Fruit fly (Drosophila melanogaster) whole organism, prepupa: Measurements from ENCODE around the gene Rlb1.

Experiments
- Blimp-1 ChIP-seq: fragments of 200-800 bp; sonication (Bioruptor generic); optimal IDR thresholded peaks from 3 replicates; lab custom pipeline; 2017; ENCODE audit warnings: missing biosample characterization, missing genetic modification characterization, mild to moderate bottlenecking, moderate library complexity, missing genetic modification reagents
- CG11902 ChIP-seq: fragments of 200-800 bp; sonication (Bioruptor generic); optimal IDR thresholded peaks from 3 replicates; lab custom pipeline; 2016; ENCODE audit warnings: missing biosample characterization, missing genetic modification characterization
- CG15336 ChIP-seq: fragments of 200-800 bp; sonication (Bioruptor generic); IDR thresholded peaks from 2 replicates; pipeline ENCODE4 v1.3.6; 2022; ENCODE audit warnings: missing biosample characterization, missing genetic modification characterization
- CG3032 ChIP-seq: fragments of 200-800 bp; optimal IDR thresholded peaks from 2 replicates; lab custom pipeline; 2019; ENCODE audit warnings: missing biosample characterization, mild to moderate bottlenecking, missing genetic modification characterization, moderate library complexity
- CG31627 ChIP-seq: fragments of 200-800 bp; sonication (Bioruptor generic); optimal IDR thresholded peaks from 3 replicates; lab custom pipeline; 2016; ENCODE audit warnings: missing biosample characterization, missing genetic modification characterization
- CG6163 ChIP-seq: fragments of 200-800 bp; sonication (Bioruptor generic); IDR thresholded peaks from 3 replicates; pipeline ENCODE4 v1.3.6; 2022; ENCODE audit warnings: missing biosample characterization, missing genetic modification characterization
- CG7368 ChIP-seq: fragments of 200-800 bp; sonication (Bioruptor generic); optimal IDR thresholded peaks from 3 replicates; lab custom pipeline; 2016; ENCODE audit warnings: missing biosample characterization, missing genetic modification characterization
- CG9139 ChIP-seq: fragments of 200-800 bp; sonication (Bioruptor generic); optimal IDR thresholded peaks from 3 replicates; lab custom pipeline; 2017; ENCODE audit warnings: missing biosample characterization, mild to moderate bottlenecking, missing genetic modification characterization
- Eip93F ChIP-seq: fragments of 200-800 bp; sonication (Bioruptor generic); optimal IDR thresholded peaks from 2 replicates; lab custom pipeline; 2016; ENCODE audit warnings: missing biosample characterization, mild to moderate bottlenecking, missing genetic modification characterization
- Hr38 ChIP-seq: sonication (Bioruptor generic); optimal IDR thresholded peaks from 2 replicates; lab custom pipeline; 2016; ENCODE audit warnings: missing biosample characterization, missing genetic modification characterization
- Sox15 ChIP-seq: fragments of 200-800 bp; sonication (Bioruptor generic); optimal IDR thresholded peaks from 3 replicates; lab custom pipeline; 2016; ENCODE audit warnings: missing biosample characterization, missing genetic modification characterization
- cyc ChIP-seq: fragments of 200-800 bp; sonication (Bioruptor generic); optimal IDR thresholded peaks from 3 replicates; lab custom pipeline; 2016; ENCODE audit warnings: missing biosample characterization, missing genetic modification characterization
- dac ChIP-seq: fragments of 200-800 bp; sonication (Bioruptor generic); optimal IDR thresholded peaks from 2 replicates; lab custom pipeline; 2017; ENCODE audit warnings: missing biosample characterization, mild to moderate bottlenecking, missing genetic modification characterization
- esn ChIP-seq: fragments of 200-800 bp; sonication (Bioruptor generic); optimal IDR thresholded peaks from 2 replicates; lab custom pipeline; 2016; ENCODE audit warnings: missing biosample characterization, mild to moderate bottlenecking, missing genetic modification characterization, moderate library complexity
- lz ChIP-seq: fragments of 200-800 bp; sonication (Bioruptor generic); optimal IDR thresholded peaks from 3 replicates; lab custom pipeline; 2016; ENCODE audit warnings: missing biosample characterization, missing genetic modification characterization
- net ChIP-seq: fragments of 200-800 bp; sonication (Bioruptor generic); optimal IDR thresholded peaks from 3 replicates; lab custom pipeline; 2016; ENCODE audit warnings: missing biosample characterization, missing genetic modification characterization
- salr ChIP-seq, 2 experiments: fragments of 200-800 bp; sonication (Bioruptor generic); optimal IDR thresholded peaks; 3 replicates each; lab custom pipeline; 2016 to 2018; ENCODE audit warnings: missing biosample characterization in 2 of 2, missing genetic modification characterization in 2 of 2, mild to moderate bottlenecking in 1 of 2
- ss ChIP-seq, 2 experiments: fragments of 200-800 bp; sonication (Bioruptor generic); optimal IDR thresholded peaks; 2 replicates in 1 of 2; 3 replicates in 1 of 2; lab custom pipeline; 2017 to 2018; ENCODE audit warnings: mild to moderate bottlenecking in 2 of 2, missing biosample characterization in 2 of 2, missing genetic modification characterization in 2 of 2, moderate library complexity in 1 of 2
- vri ChIP-seq: fragments of 200-800 bp; sonication (Bioruptor generic); optimal IDR thresholded peaks from 3 replicates; lab custom pipeline; 2016; ENCODE audit warnings: missing biosample characterization, mild to moderate bottlenecking, missing genetic modification characterization

Rlb1 gene

DNA sequence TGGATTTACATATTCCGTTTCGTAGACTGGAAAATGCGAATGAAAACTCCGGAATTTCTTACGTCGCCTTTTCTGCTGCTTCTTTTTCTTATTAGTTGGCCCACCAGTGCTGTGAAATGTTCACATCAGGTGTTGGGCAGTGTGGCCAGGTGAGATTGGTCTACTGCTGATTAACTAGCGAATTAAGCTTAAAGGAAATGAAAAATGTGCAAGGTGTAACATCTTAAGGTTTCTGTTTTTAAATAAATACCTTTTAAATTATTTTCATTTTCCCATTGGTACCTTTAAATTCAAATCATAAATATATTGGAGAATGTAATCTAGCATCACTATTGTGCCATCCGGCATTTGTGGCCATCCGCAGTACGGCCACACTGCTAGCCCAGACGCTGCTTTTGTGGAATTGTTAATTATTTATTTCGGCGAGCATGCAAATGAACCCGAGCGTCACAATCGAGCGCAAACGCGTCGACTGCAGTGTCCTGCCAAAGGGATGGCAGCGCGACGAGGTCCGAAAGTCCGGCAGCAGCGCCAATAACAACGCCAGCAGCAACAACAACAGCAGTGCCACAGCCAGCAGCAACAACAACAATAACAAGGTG, 46.4 kb downstream of the Rlb1 start, which contains the start of the genes AP-1mu and MBD-like (continued):
- TF ChIP-seq lz (GFP tag; lab: Kevin White, UChicago) (peak; percentile 78), ss (GFP tag; optimal IDR thresholded peaks at IDR 0.05; lab: Kevin White, UChicago) (no peak), CG6163 (GFP tag; lab: Robert Waterston, UW) (0 out of 3 replicates have a peak, but pooled peaks have one; percentile 36), Hr38 (GFP tag; lab: Kevin White, UChicago) (no peak), Eip93F (no peak), Blimp-1 (GFP tag; lab: Kevin White, UChicago) (peak; percentile 31), CG31627 (peak; percentile 82), CG7368 (GFP tag; lab: Kevin White, UChicago) (no peak)

DNA sequence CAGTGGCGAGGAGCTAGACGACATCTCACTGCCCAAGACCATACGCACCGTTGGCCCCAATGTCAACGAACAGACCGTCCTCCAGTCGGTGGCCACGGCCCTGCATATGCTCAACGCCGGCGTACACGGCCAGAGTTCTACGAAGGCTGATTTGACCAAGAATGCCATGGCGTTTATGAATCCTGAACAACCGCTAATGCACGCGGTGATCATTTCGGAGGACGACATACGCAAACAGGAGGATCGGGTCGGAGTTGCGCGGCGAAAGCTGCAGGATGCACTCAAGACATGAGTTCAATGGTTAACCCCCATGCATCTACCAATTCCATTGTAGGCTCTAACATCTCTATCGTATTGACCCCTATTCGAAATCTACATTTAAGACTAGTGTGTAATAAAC, 48.0 kb downstream of the Rlb1 start:
- TF ChIP-seq CG6163 (GFP tag; lab: Robert Waterston, UW) = 0 out of 3 replicates have a peak, but pooled peaks have one; percentile 7
- no peak for TF ChIP-seq net (GFP tag; lab: Kevin White, UChicago)

DNA sequence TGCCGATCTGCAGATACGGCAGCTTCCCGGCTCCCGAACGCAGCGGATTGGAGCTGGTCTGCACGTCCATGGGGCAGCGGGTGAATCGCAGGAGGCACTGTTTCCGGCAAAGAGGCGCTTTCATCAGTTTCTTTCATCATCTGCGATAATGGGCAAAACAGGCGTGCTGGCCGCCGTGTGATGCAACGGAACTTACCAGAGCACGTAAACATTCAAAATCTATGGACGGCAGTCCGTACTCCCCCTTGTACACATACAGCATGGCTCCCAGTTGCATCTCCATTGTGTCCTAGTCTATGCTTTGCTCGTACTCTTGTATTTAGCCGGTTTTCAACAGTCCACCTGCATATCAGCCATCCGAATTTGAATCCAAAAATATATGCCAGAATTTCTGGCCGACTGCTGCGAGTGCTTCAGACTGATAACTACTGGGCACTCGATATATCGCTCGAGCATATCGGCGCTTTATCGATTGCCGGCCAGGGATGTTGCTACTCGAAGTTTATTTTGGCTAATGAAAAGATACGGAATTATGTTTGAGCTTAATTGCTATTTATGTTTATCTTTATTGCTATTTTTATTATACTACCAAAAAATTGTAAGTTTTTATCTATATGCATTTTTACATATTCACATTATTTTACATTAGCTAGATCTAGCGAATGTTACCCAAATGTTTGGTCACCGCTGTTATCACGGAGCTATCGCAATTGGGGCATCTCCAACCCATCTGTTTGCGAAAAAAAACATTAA, 50.3 kb downstream of the Rlb1 start, which contains the start of the genes CG9393 and Vps45:
Gene CG9393, minus strand, starts transcription at position 434 of the 753 bp plus-strand sequence.
Gene Vps45, plus strand, starts transcription at position 685 of the 753 bp plus-strand sequence.
- TF ChIP-seq CG15336 (GFP tag; lab: Robert Waterston, UW) = 0 out of 2 replicates have a peak, but pooled peaks have one; percentile 24
- TF ChIP-seq lz (GFP tag; lab: Kevin White, UChicago) = peak; percentile 68
- TF ChIP-seq Sox15 (GFP tag; lab: Kevin White, UChicago) = peak; percentile 14
- peak; percentile 67 for TF ChIP-seq CG31627
- TF ChIP-seq dac = no peak
- peak; percentile 61 for TF ChIP-seq vri (GFP tag; lab: Kevin White, UChicago)
- TF ChIP-seq CG3032 (tag; lab: Kevin White, UChicago) = peak; percentile 62
- TF ChIP-seq CG9139 (GFP tag; lab: Kevin White, UChicago) = no peak
- peak; percentile 68 for TF ChIP-seq cyc
- TF ChIP-seq CG11902 (GFP tag; lab: Kevin White, UChicago) = peak; percentile 20
- TF ChIP-seq Eip93F = peak; percentile 49
- TF ChIP-seq esn (GFP tag; lab: Kevin White, UChicago) = peak; percentile 74
- TF ChIP-seq salr (GFP tag; optimal IDR thresholded peaks at IDR 0.05; lab: Kevin White, UChicago) = no peak
